Fruit fly (Drosophila melanogaster): Measurements from ENCODE around the gene CG3191.

The CG3191 gene

dm6 chrX:2301069-2301508 is 49.3 kb upstream of the CG3191 start (continued):
- TF ChIP-seq CG11398 (GFP tag; optimal IDR thresholded peaks at IDR 0.05) (no peak), ap (GFP tag; IDR thresholded peaks at IDR 0.05) (0 out of 2 replicates have a peak, but pooled peaks have one; percentile 33), CG4328 (GFP tag; optimal IDR thresholded peaks at IDR 0.05) (peak; percentile 34), Xrp1 (GFP tag; IDR thresholded peaks at IDR 0.05) (peak; percentile 24; the same call in 1 of the 2 replicates), gcm2 (GFP tag; optimal IDR thresholded peaks at IDR 0.05) (no peak), wor (GFP tag; IDR thresholded peaks at IDR 0.05) (0 out of 2 replicates have a peak, but pooled peaks have one; percentile 27), disco-r (GFP tag; optimal IDR thresholded peaks at IDR 0.05) (no peak), tgo (GFP tag; IDR thresholded peaks at IDR 0.05) (peak; percentile 50; the same call in 2 of the 3 replicates), CG15696 (tag; optimal IDR thresholded peaks at IDR 0.05) (peak; percentile 20), grn (GFP tag; optimal IDR thresholded peaks at IDR 0.05) (no peak), CG3163 (GFP tag; optimal IDR thresholded peaks at IDR 0.05) (peak; percentile 83), ham (GFP tag; IDR thresholded peaks at IDR 0.05) (peak; percentile 37; the same call in 1 of the 2 replicates), B-H1 (GFP tag; IDR thresholded peaks at IDR 0.05) (peak; percentile 34; the same call in 1 of the 3 replicates), CG13296 (GFP tag; optimal IDR thresholded peaks at IDR 0.05) (peak; percentile 15), CG16815 (GFP tag; optimal IDR thresholded peaks at IDR 0.05) (peak; percentile 46), yki (optimal IDR thresholded peaks at IDR 0.05) (peak; percentile 94), az2 (GFP tag; optimal IDR thresholded peaks at IDR 0.05) (peak; percentile 23), CG15514 (GFP tag; optimal IDR thresholded peaks at IDR 0.05) (peak; percentile 63), dmrt99B (tag; optimal IDR thresholded peaks at IDR 0.05) (peak; percentile 34), row (GFP tag; IDR thresholded peaks at IDR 0.05) (peak; percentile 59), CG9817 (tag; optimal IDR thresholded peaks at IDR 0.05) (peak; percentile 38), CG17328 (GFP tag; IDR thresholded peaks at IDR 0.05) (no peak), zf30C (GFP tag; optimal IDR thresholded peaks at IDR 0.05) (peak; percentile 31), abd-A (tag; optimal IDR thresholded peaks at IDR 0.05) (peak; percentile 82), bcd (GFP tag; optimal IDR thresholded peaks at IDR 0.05) (peak; percentile 55), pan (optimal IDR thresholded peaks at IDR 0.05) (no peak), pan (GFP tag; optimal IDR thresholded peaks at IDR 0.05 in 1 of 2, IDR thresholded peaks at IDR 0.05 in 1 of 2) (peak in 1 of 2 experiments; percentile 57), CG12155 (GFP tag; optimal IDR thresholded peaks at IDR 0.05) (peak; percentile 46), grau (tag; optimal IDR thresholded peaks at IDR 0.05) (peak; percentile 58), CG6254 (GFP tag; optimal IDR thresholded peaks at IDR 0.05) (peak; percentile 8), odd (GFP tag; optimal IDR thresholded peaks at IDR 0.05) (no peak), lbe (GFP tag; optimal IDR thresholded peaks at IDR 0.05) (no peak), D19B (GFP tag; optimal IDR thresholded peaks at IDR 0.05) (peak; percentile 42), CG10979 (tag; optimal IDR thresholded peaks at IDR 0.05) (peak; percentile 15), oc (tag; optimal IDR thresholded peaks at IDR 0.05) (peak; percentile 11), CG34376 (GFP tag; optimal IDR thresholded peaks at IDR 0.05) (peak; percentile 21), PHDP (tag; optimal IDR thresholded peaks at IDR 0.05) (peak; percentile 31), kay (GFP tag; optimal IDR thresholded peaks at IDR 0.05) (no peak), CG18599 (GFP tag; optimal IDR thresholded peaks at IDR 0.05) (peak; percentile 77), maf-S (GFP tag; optimal IDR thresholded peaks at IDR 0.05) (no peak), CG13424 (tag; optimal IDR thresholded peaks at IDR 0.05) (peak; percentile 35), sens-2 (GFP tag; IDR thresholded peaks at IDR 0.05) (peak; percentile 19; the same call in 1 of the 2 replicates), lilli (GFP tag; optimal IDR thresholded peaks at IDR 0.05) (peak; percentile 38), dimm (GFP tag; IDR thresholded peaks at IDR 0.05) (no peak), sna (GFP tag; IDR thresholded peaks at IDR 0.05; ENCODE audit: partially characterized antibody) (0 out of 2 replicates have a peak, but pooled peaks have one; percentile 14), schlank (tag; optimal IDR thresholded peaks at IDR 0.05) (peak; percentile 52), z (GFP tag; IDR thresholded peaks at IDR 0.05) (peak; percentile 79; the same call in 2 of the 3 replicates), CG4282 (GFP tag; optimal IDR thresholded peaks at IDR 0.05) (no peak), CG31365 (tag; optimal IDR thresholded peaks at IDR 0.05) (peak; percentile 3), ttk (GFP tag; IDR thresholded peaks at IDR 0.05) (0 out of 2 replicates have a peak, but pooled peaks have one; percentile 7), hb (GFP tag; IDR thresholded peaks at IDR 0.05; ENCODE audit: partially characterized antibody) (no peak)

Data from whole organism, embryonic.